Worm (Caenorhabditis elegans) whole organism, L3 larva: ENCODE data around the gene ZK355.3.

Source experiments
- R02D3.7 ChIP-seq: fragments of 150-350 bp; optimal IDR thresholded peaks from 2 replicates; lab custom pipeline; 2014; ENCODE audit warnings: missing biosample characterization, missing genetic modification characterization
- ZK546.5 ChIP-seq: sonication (generic microtip); optimal IDR thresholded peaks from 2 replicates; lab custom pipeline; 2017; ENCODE audit warnings: missing biosample characterization, missing genetic modification characterization
- ceh-16 ChIP-seq: sonication (generic microtip); optimal IDR thresholded peaks from 2 replicates; lab custom pipeline; 2017; ENCODE audit warnings: missing biosample characterization, missing genetic modification characterization
- ceh-28 ChIP-seq: fragments of 150-350 bp; optimal IDR thresholded peaks from 2 replicates; lab custom pipeline; 2014; ENCODE audit warnings: missing biosample characterization, missing genetic modification reagents, missing genetic modification characterization
- ceh-82 ChIP-seq: fragments of 150-350 bp; optimal IDR thresholded peaks from 2 replicates; lab custom pipeline; 2014; ENCODE audit warnings: missing biosample characterization, missing genetic modification characterization
- daf-12 ChIP-seq: fragments of 150-350 bp; optimal IDR thresholded peaks from 2 replicates; lab custom pipeline; 2014; ENCODE audit warnings: missing biosample characterization, missing genetic modification reagents, missing genetic modification characterization
- egl-27 ChIP-seq: sonication (generic microtip); optimal IDR thresholded peaks from 4 replicates; lab custom pipeline; 2017; ENCODE audit warnings: missing biosample characterization, missing genetic modification reagents, missing genetic modification characterization
- elt-1 ChIP-seq: fragments of 150-350 bp; optimal IDR thresholded peaks from 2 replicates; lab custom pipeline; 2014; ENCODE audit warnings: missing biosample characterization, missing genetic modification characterization
- elt-3 ChIP-seq, 3 experiments: fragments of 150-350 bp in 1 of 3; sonication (generic microtip) in 2 of 3; optimal IDR thresholded peaks; 2 replicates in 2 of 3; 4 replicates in 1 of 3; lab custom pipeline; 2014 to 2017; ENCODE audit warnings: missing biosample characterization in 3 of 3, missing genetic modification characterization in 3 of 3
- eor-1 ChIP-seq, 2 experiments: fragments of 150-350 bp; optimal IDR thresholded peaks; 2 replicates each; lab custom pipeline; 2014 to 2018; ENCODE audit warnings: missing biosample characterization in 2 of 2, missing genetic modification characterization in 2 of 2
- fkh-10 ChIP-seq: sonication (generic microtip); optimal IDR thresholded peaks from 2 replicates; lab custom pipeline; 2017; ENCODE audit warnings: missing biosample characterization, missing genetic modification reagents, missing genetic modification characterization
- fkh-2 ChIP-seq: fragments of 150-350 bp; optimal IDR thresholded peaks from 2 replicates; lab custom pipeline; 2014; ENCODE audit warnings: missing biosample characterization, missing genetic modification reagents, missing genetic modification characterization
- fos-1 ChIP-seq: fragments of 150-350 bp; optimal IDR thresholded peaks from 2 replicates; lab custom pipeline; 2014; ENCODE audit warnings: missing biosample characterization, missing genetic modification characterization
- hmg-11 ChIP-seq: sonication (generic microtip); optimal IDR thresholded peaks from 2 replicates; lab custom pipeline; 2016; ENCODE audit warnings: missing genetic modification characterization, missing compliant biosample characterization
- jun-1 ChIP-seq: fragments of 150-350 bp; optimal IDR thresholded peaks from 2 replicates; lab custom pipeline; 2014; ENCODE audit warnings: missing biosample characterization, missing genetic modification reagents, missing genetic modification characterization
- lin-15B ChIP-seq: fragments of 150-350 bp; optimal IDR thresholded peaks from 2 replicates; lab custom pipeline; 2014; ENCODE audit warnings: missing biosample characterization, missing genetic modification characterization
- lin-39 ChIP-seq: fragments of 150-350 bp; optimal IDR thresholded peaks from 2 replicates; lab custom pipeline; 2018; ENCODE audit warnings: missing biosample characterization, missing genetic modification reagents, missing genetic modification characterization
- lsy-12 ChIP-seq: sonication (generic microtip); optimal IDR thresholded peaks from 2 replicates; lab custom pipeline; 2016; ENCODE audit warnings: mild to moderate bottlenecking, missing genetic modification characterization, missing compliant biosample characterization
- nfya-1 ChIP-seq: sonication (generic microtip); optimal IDR thresholded peaks from 2 replicates; lab custom pipeline; 2017; ENCODE audit warnings: missing genetic modification characterization, mild to moderate bottlenecking, missing compliant biosample characterization, antibody characterized with exemption, moderate library complexity; ENCODE audit not compliant: insufficient read depth
- nhr-11 ChIP-seq: fragments of 150-350 bp; optimal IDR thresholded peaks from 2 replicates; lab custom pipeline; 2014; ENCODE audit warnings: missing biosample characterization, missing genetic modification characterization
- nhr-237 ChIP-seq: fragments of 150-350 bp; optimal IDR thresholded peaks from 2 replicates; lab custom pipeline; 2014; ENCODE audit warnings: missing biosample characterization, missing genetic modification characterization
- nhr-25 ChIP-seq: sonication (generic microtip); optimal IDR thresholded peaks from 2 replicates; lab custom pipeline; 2017; ENCODE audit warnings: missing biosample characterization, missing genetic modification characterization
- nhr-28 ChIP-seq: fragments of 150-350 bp; optimal IDR thresholded peaks from 2 replicates; lab custom pipeline; 2014; ENCODE audit warnings: missing biosample characterization, missing genetic modification characterization
- nhr-76 ChIP-seq: fragments of 150-350 bp; sonication (generic microtip); optimal IDR thresholded peaks from 5 replicates; lab custom pipeline; 2014; ENCODE audit warnings: missing biosample characterization, missing genetic modification characterization
- pha-4 ChIP-seq: fragments of 150-350 bp; optimal IDR thresholded peaks from 2 replicates; lab custom pipeline; 2014; ENCODE audit warnings: missing biosample characterization, missing genetic modification reagents, missing genetic modification characterization
- skn-1 ChIP-seq: fragments of 150-350 bp; optimal IDR thresholded peaks from 2 replicates; lab custom pipeline; 2014; ENCODE audit warnings: missing biosample characterization, missing genetic modification characterization
- snpc-4 ChIP-seq: fragments of 150-350 bp; optimal IDR thresholded peaks from 2 replicates; lab custom pipeline; 2014; ENCODE audit warnings: missing biosample characterization, missing genetic modification characterization
- tbx-2 ChIP-seq: sonication (generic microtip); optimal IDR thresholded peaks from 2 replicates; lab custom pipeline; 2016; ENCODE audit warnings: mild to moderate bottlenecking, missing genetic modification characterization, missing compliant biosample characterization
- zag-1 ChIP-seq: fragments of 150-350 bp; optimal IDR thresholded peaks from 2 replicates; lab custom pipeline; 2014; ENCODE audit warnings: missing biosample characterization, missing genetic modification characterization
- ztf-4 ChIP-seq: fragments of 150-350 bp; optimal IDR thresholded peaks from 2 replicates; lab custom pipeline; 2014; ENCODE audit warnings: missing biosample characterization, missing genetic modification characterization

The ZK355.3 gene

ce11 chrII:2920234-2920633 lies 7.2 kb downstream of the ZK355.3 start:
- TF ChIP-seq hmg-11 (tag; lab: Kevin White, UChicago) (no peak), lin-15B (tag; lab: Kevin White, UChicago) (no peak), jun-1 (tag; lab: Kevin White, UChicago) (no peak), fos-1 (tag; lab: Kevin White, UChicago) (no peak), tbx-2 (tag; lab: Kevin White, UChicago) (no peak), snpc-4 (tag; lab: Kevin White, UChicago) (no peak), nfya-1 (no peak), ZK546.5 (no peak), fkh-10 (GFP tag; lab: Kevin White, UChicago) (no peak), elt-3 (tag; optimal IDR thresholded peaks at IDR 0.05; lab: Kevin White, UChicago) (no peak)

- TF ChIP-seq ztf-4, result no peak
- TF ChIP-seq egl-27, result no peak
- TF ChIP-seq tbx-2 (tag; lab: Kevin White, UChicago), result no peak
- TF ChIP-seq fkh-2 (tag; lab: Kevin White, UChicago), result no peak
- TF ChIP-seq ceh-16 (tag; lab: Kevin White, UChicago), result no peak
- no peak for TF ChIP-seq elt-3 (tag; optimal IDR thresholded peaks at IDR 0.05; lab: Kevin White, UChicago)
- TF ChIP-seq lin-15B (tag; lab: Kevin White, UChicago), result peak; percentile 10
- TF ChIP-seq eor-1 (tag; optimal IDR thresholded peaks at IDR 0.05; lab: Kevin White, UChicago), result no peak
- TF ChIP-seq lsy-12, result no peak
- peak; percentile 24 for TF ChIP-seq nfya-1
- TF ChIP-seq R02D3.7 (tag; lab: Kevin White, UChicago), result no peak
- TF ChIP-seq nhr-11, result no peak
- TF ChIP-seq pha-4, result peak; percentile 9
Observed at ce11 chrII:2919074-2919857, 8.2 kb downstream of the ZK355.3 start, which contains the start of the genes ncap-1 and Y110A2AR.1. Gene ncap-1, minus strand, starts transcription at chrII:2919314. Gene Y110A2AR.1, plus strand, starts transcription at chrII:2919710.

- no peak for TF ChIP-seq ceh-82 (tag; lab: Kevin White, UChicago)
- no peak for TF ChIP-seq zag-1 (tag; lab: Kevin White, UChicago)
- no peak for TF ChIP-seq nhr-11
- TF ChIP-seq nhr-25 (tag; lab: Kevin White, UChicago), result no peak
- TF ChIP-seq skn-1 (tag; lab: Kevin White, UChicago), result no peak
- TF ChIP-seq nhr-76 (tag; lab: Kevin White, UChicago), result no peak
- TF ChIP-seq ceh-28 (tag; lab: Kevin White, UChicago), result no peak
- TF ChIP-seq ZK546.5, result no peak
- TF ChIP-seq hmg-11 (tag; lab: Kevin White, UChicago), result no peak
- no peak for TF ChIP-seq nhr-237
Observed at ce11 chrII:2913505-2913904, 13.9 kb downstream of the ZK355.3 start, which contains the start of gene ubc-15. Gene ubc-15, minus strand, starts transcription at chrII:2913605.

- TF ChIP-seq lsy-12, result no peak
- no peak for TF ChIP-seq daf-12 (tag; lab: Kevin White, UChicago)
- TF ChIP-seq nhr-28, result no peak
- TF ChIP-seq elt-1 (tag; lab: Kevin White, UChicago), result no peak
- no peak for TF ChIP-seq lin-15B (tag; lab: Kevin White, UChicago)
- TF ChIP-seq hmg-11 (tag; lab: Kevin White, UChicago), result no peak
- no peak for TF ChIP-seq R02D3.7 (tag; lab: Kevin White, UChicago)
- TF ChIP-seq zag-1 (tag; lab: Kevin White, UChicago), result no peak
- TF ChIP-seq egl-27, result no peak
Observed at ce11 chrII:2903748-2904147, 23.7 kb downstream of the ZK355.3 start.

- TF ChIP-seq fkh-10 (GFP tag; lab: Kevin White, UChicago), result no peak
- peak; percentile 92 for TF ChIP-seq ceh-28 (tag; lab: Kevin White, UChicago)
Observed at ce11 chrII:2901158-2901557, 26.3 kb downstream of the ZK355.3 start.

ce11 chrII:2900248-2900647 lies 27.2 kb downstream of the ZK355.3 start, which contains the start of gene ubc-26:
Gene ubc-26, minus strand, starts transcription at chrII:2900348.
- TF ChIP-seq snpc-4 (tag; lab: Kevin White, UChicago) (no peak), daf-12 (tag; lab: Kevin White, UChicago) (no peak), fkh-10 (GFP tag; lab: Kevin White, UChicago) (no peak), nhr-237 (no peak), lin-39 (no peak)
